Fruit fly (Drosophila melanogaster) whole organism, pupa: ENCODE results near the gene bab1.
A peak's percentile ranks its signal among the peaks of the same experiment; 100 is the strongest.

Source experiments
- CG10348 ChIP-seq: fragments of 200-800 bp; sonication (Bioruptor generic); IDR thresholded peaks from 2 replicates; pipeline ENCODE4 v1.3.6; 2022; ENCODE audit warnings: missing biosample characterization, missing genetic modification characterization
- CG12605 ChIP-seq: fragments of 200-800 bp; sonication (Bioruptor generic); IDR thresholded peaks from 2 replicates; pipeline ENCODE4 v1.3.6; 2022; ENCODE audit warnings: missing biosample characterization, missing genetic modification characterization
- CG13204 ChIP-seq: fragments of 200-800 bp; sonication (Bioruptor generic); optimal IDR thresholded peaks from 2 replicates; lab custom pipeline; 2018; ENCODE audit warnings: missing biosample characterization, mild to moderate bottlenecking, missing genetic modification characterization, moderate library complexity
- CG14655 ChIP-seq: fragments of 200-800 bp; sonication (Bioruptor generic); optimal IDR thresholded peaks from 3 replicates; lab custom pipeline; 2017; ENCODE audit warnings: mild to moderate bottlenecking, missing biosample characterization, missing genetic modification reagents, missing genetic modification characterization
- CG15710 ChIP-seq: fragments of 200-800 bp; sonication (Bioruptor generic); optimal IDR thresholded peaks from 2 replicates; lab custom pipeline; 2018; ENCODE audit warnings: missing biosample characterization, mild to moderate bottlenecking, missing genetic modification characterization, moderate library complexity
- CG17806 ChIP-seq: fragments of 200-800 bp; sonication (Bioruptor generic); optimal IDR thresholded peaks from 2 replicates; lab custom pipeline; 2018; ENCODE audit warnings: missing biosample characterization, mild to moderate bottlenecking, missing genetic modification characterization, moderate library complexity
- CG32121 ChIP-seq: fragments of 200-800 bp; sonication (Bioruptor generic); IDR thresholded peaks from 2 replicates; pipeline ENCODE4 v1.3.6; 2022; ENCODE audit warnings: missing biosample characterization, missing genetic modification characterization
- CG34367 ChIP-seq: fragments of 200-800 bp; sonication (Bioruptor generic); optimal IDR thresholded peaks from 2 replicates; lab custom pipeline; 2018; ENCODE audit warnings: missing biosample characterization, mild to moderate bottlenecking, missing genetic modification characterization
- CG4496 ChIP-seq: fragments of 200-800 bp; sonication (Bioruptor generic); IDR thresholded peaks from 3 replicates; pipeline ENCODE4 v1.3.6; 2022; ENCODE audit warnings: missing biosample characterization, missing genetic modification characterization
- CG8159 ChIP-seq: fragments of 200-800 bp; sonication (Bioruptor generic); optimal IDR thresholded peaks from 3 replicates; lab custom pipeline; 2018; ENCODE audit warnings: missing biosample characterization, mild to moderate bottlenecking, missing genetic modification characterization, moderate library complexity
- CG8301 ChIP-seq: fragments of 200-800 bp; sonication (Bioruptor generic); optimal IDR thresholded peaks from 2 replicates; lab custom pipeline; 2018; ENCODE audit warnings: missing biosample characterization, mild to moderate bottlenecking, missing genetic modification characterization
- CG9948 ChIP-seq: fragments of 200-800 bp; sonication (Bioruptor generic); optimal IDR thresholded peaks from 2 replicates; lab custom pipeline; 2018; ENCODE audit warnings: missing biosample characterization, mild to moderate bottlenecking, missing genetic modification characterization, moderate library complexity
- D1 ChIP-seq: fragments of 200-800 bp; sonication (Bioruptor generic); optimal IDR thresholded peaks from 2 replicates; lab custom pipeline; 2018; ENCODE audit warnings: missing biosample characterization, mild to moderate bottlenecking, missing genetic modification characterization, moderate library complexity
- EcR ChIP-seq: fragments of 200-800 bp; sonication (Bioruptor generic); optimal IDR thresholded peaks from 3 replicates; lab custom pipeline; 2019; ENCODE audit warnings: missing biosample characterization, missing genetic modification characterization, mild to moderate bottlenecking, moderate library complexity, missing genetic modification reagents
- Ets98B ChIP-seq: fragments of 200-800 bp; sonication (Bioruptor generic); IDR thresholded peaks from 2 replicates; pipeline ENCODE4 v1.3.6; 2022; ENCODE audit warnings: missing biosample characterization, missing genetic modification characterization
- Pif1A ChIP-seq: fragments of 200-800 bp; sonication (Bioruptor generic); optimal IDR thresholded peaks from 3 replicates; lab custom pipeline; 2016; ENCODE audit warnings: missing biosample characterization, missing genetic modification characterization
- Pif1B ChIP-seq: fragments of 200-800 bp; sonication (Bioruptor generic); optimal IDR thresholded peaks from 3 replicates; lab custom pipeline; 2016; ENCODE audit warnings: missing biosample characterization, missing genetic modification characterization
- Snoo ChIP-seq: fragments of 200-800 bp; sonication (Bioruptor generic); optimal IDR thresholded peaks from 3 replicates; lab custom pipeline; 2017; ENCODE audit warnings: missing biosample characterization, mild to moderate bottlenecking, missing genetic modification characterization, inconsistent platforms
- fd96Ca ChIP-seq: fragments of 200-800 bp; sonication (Bioruptor generic); IDR thresholded peaks from 3 replicates; pipeline ENCODE4 v1.3.6; 2022; ENCODE audit warnings: missing biosample characterization, missing genetic modification characterization
- gl ChIP-seq: fragments of 200-800 bp; sonication (Bioruptor generic); optimal IDR thresholded peaks from 2 replicates; lab custom pipeline; 2018; ENCODE audit warnings: missing biosample characterization, mild to moderate bottlenecking, missing genetic modification characterization
- rn ChIP-seq: fragments of 200-800 bp; sonication (Bioruptor generic); IDR thresholded peaks from 2 replicates; pipeline ENCODE4 v1.3.6; 2022; ENCODE audit warnings: missing biosample characterization, missing genetic modification characterization

Gene bab1

dm6 chr3L:1086305-1086733 is 14.6 kb downstream of the bab1 start:
- no peak for TF ChIP-seq Pif1B
- no peak for TF ChIP-seq Pif1A (GFP tag; lab: Kevin White, UChicago)
- no peak for TF ChIP-seq CG8159 (tag; lab: Kevin White, UChicago)
- TF ChIP-seq EcR (GFP tag; lab: Kevin White, UChicago) = no peak
- no peak for TF ChIP-seq Ets98B (GFP tag; lab: Robert Waterston, UW)
- TF ChIP-seq CG8301 (tag; lab: Kevin White, UChicago) = no peak
- no peak for TF ChIP-seq CG9948

dm6 chr3L:1084380-1085097 is 16.4 kb downstream of the bab1 start:
- TF ChIP-seq CG15710 (tag; lab: Kevin White, UChicago) (peak; percentile 73), CG10348 (GFP tag; lab: Robert Waterston, UW) (no peak), fd96Ca (GFP tag; lab: Robert Waterston, UW) (peak; percentile 76), Ets98B (GFP tag; lab: Robert Waterston, UW) (peak; percentile 30; the same call in 1 of the 2 replicates), CG12605 (0 out of 2 replicates have a peak, but pooled peaks have one; percentile 40), CG32121 (GFP tag; lab: Robert Waterston, UW) (no peak), CG14655 (GFP tag; lab: Kevin White, UChicago) (peak; percentile 72), CG8301 (tag; lab: Kevin White, UChicago) (peak; percentile 65), Pif1B (peak; percentile 36), CG17806 (tag; lab: Kevin White, UChicago) (peak; percentile 75), CG13204 (GFP tag; lab: Kevin White, UChicago) (no peak), rn (GFP tag; lab: Robert Waterston, UW) (peak; percentile 49; the same call in 1 of the 2 replicates), Snoo (tag; lab: Kevin White, UChicago) (peak; percentile 53), CG9948 (peak; percentile 78), CG4496 (peak; percentile 79), gl (tag; lab: Kevin White, UChicago) (peak; percentile 54), EcR (GFP tag; lab: Kevin White, UChicago) (peak; percentile 65), D1 (tag; lab: Kevin White, UChicago) (no peak), Pif1A (GFP tag; lab: Kevin White, UChicago) (peak; percentile 1), CG8159 (tag; lab: Kevin White, UChicago) (peak; percentile 71), CG34367 (peak; percentile 58)

- TF ChIP-seq CG9948 (no peak), CG8301 (tag; lab: Kevin White, UChicago) (peak; percentile 2), Ets98B (GFP tag; lab: Robert Waterston, UW) (0 out of 2 replicates have a peak, but pooled peaks have one; percentile 41), CG14655 (GFP tag; lab: Kevin White, UChicago) (peak; percentile 28)
- TF ChIP-seq, all 21 proteins: peak for 3
These were observed 17.6 kb downstream of the bab1 start for dm6 chr3L:1083323-1083722.

dm6 chr3L:1082883-1083282 is 18.0 kb downstream of the bab1 start:
- TF ChIP-seq D1 (tag; lab: Kevin White, UChicago) = no peak
- no peak for TF ChIP-seq CG8159 (tag; lab: Kevin White, UChicago)
- TF ChIP-seq CG8301 (tag; lab: Kevin White, UChicago) = no peak
- no peak for TF ChIP-seq CG14655 (GFP tag; lab: Kevin White, UChicago)
- no peak for TF ChIP-seq CG17806 (tag; lab: Kevin White, UChicago)
- TF ChIP-seq CG34367 = no peak
- TF ChIP-seq CG9948 = no peak
- no peak for TF ChIP-seq Pif1B
- TF ChIP-seq rn (GFP tag; lab: Robert Waterston, UW) = no peak
- no peak for TF ChIP-seq CG15710 (tag; lab: Kevin White, UChicago)
- TF ChIP-seq Snoo (tag; lab: Kevin White, UChicago) = no peak
- TF ChIP-seq Ets98B (GFP tag; lab: Robert Waterston, UW) = no peak
- TF ChIP-seq Pif1A (GFP tag; lab: Kevin White, UChicago) = no peak

- TF ChIP-seq CG17806 (tag; lab: Kevin White, UChicago) (peak; percentile 32), CG8159 (tag; lab: Kevin White, UChicago) (peak; percentile 20), CG32121 (GFP tag; lab: Robert Waterston, UW) (no peak), Snoo (tag; lab: Kevin White, UChicago) (no peak), gl (tag; lab: Kevin White, UChicago) (no peak)
These were observed 22.6 kb downstream of the bab1 start for dm6 chr3L:1078291-1078690.

dm6 chr3L:1077038-1077437 is 23.9 kb downstream of the bab1 start:
- peak; percentile 83 for TF ChIP-seq CG13204 (GFP tag; lab: Kevin White, UChicago)
- TF ChIP-seq CG8301 (tag; lab: Kevin White, UChicago) = no peak

- TF ChIP-seq fd96Ca (GFP tag; lab: Robert Waterston, UW) (no peak), Snoo (tag; lab: Kevin White, UChicago) (no peak), Pif1A (GFP tag; lab: Kevin White, UChicago) (no peak), CG9948 (peak; percentile 67), CG15710 (tag; lab: Kevin White, UChicago) (peak; percentile 86), CG17806 (tag; lab: Kevin White, UChicago) (peak; percentile 72), CG32121 (GFP tag; lab: Robert Waterston, UW) (peak; percentile 91), CG8301 (tag; lab: Kevin White, UChicago) (peak; percentile 64), D1 (tag; lab: Kevin White, UChicago) (no peak), CG14655 (GFP tag; lab: Kevin White, UChicago) (peak; percentile 70), CG13204 (GFP tag; lab: Kevin White, UChicago) (peak; percentile 32), Ets98B (GFP tag; lab: Robert Waterston, UW) (peak; percentile 79), EcR (GFP tag; lab: Kevin White, UChicago) (peak; percentile 29), rn (GFP tag; lab: Robert Waterston, UW) (peak; percentile 68), CG8159 (tag; lab: Kevin White, UChicago) (peak; percentile 84), CG34367 (peak; percentile 70), CG12605 (peak; percentile 79; the same call in 1 of the 2 replicates), Pif1B (no peak), CG4496 (peak; percentile 80), gl (tag; lab: Kevin White, UChicago) (no peak), CG10348 (GFP tag; lab: Robert Waterston, UW) (0 out of 2 replicates have a peak, but pooled peaks have one; percentile 32)
These were observed 36.5 kb downstream of the bab1 start for dm6 chr3L:1064381-1064780.
